Worm (Caenorhabditis elegans) whole organism, L4 larva: ENCODE data around the gene cec-3.

Experiments
- hlh-30 ChIP-seq: sonication (generic microtip); optimal IDR thresholded peaks from 2 replicates; lab custom pipeline; 2017; ENCODE audit warnings: antibody characterized with exemption, mild to moderate bottlenecking, missing genetic modification characterization, missing compliant biosample characterization; ENCODE audit not compliant: insufficient read depth
- mdl-1 ChIP-seq, 2 experiments: fragments of 150-350 bp in 1 of 2; sonication (generic microtip) in 1 of 2; optimal IDR thresholded peaks; 2 replicates each; lab custom pipeline; 2014 to 2017; ENCODE audit warnings: missing biosample characterization in 2 of 2, missing genetic modification characterization in 2 of 2
- unc-62 ChIP-seq, 3 experiments: fragments of 150-350 bp in 1 of 3; sonication (generic microtip); optimal IDR thresholded peaks in 2 of 3; peaks in 1 of 3; 1 replicate in 1 of 3; 2 replicates in 2 of 3; lab custom pipeline; 2014 to 2017; ENCODE audit warnings: missing biosample characterization in 3 of 3, missing genetic modification characterization in 3 of 3, missing genetic modification reagents in 3 of 3, missing genotype in 1 of 3

ce11 chrII:7845571-7846236 is 11.7 kb downstream of the cec-3 start, which contains the start of gene T09A5.4:
- TF ChIP-seq hlh-30 (tag; lab: Kevin White, UChicago) (no peak), unc-62 (GFP tag; optimal IDR thresholded peaks at IDR 0.05 in 1 of 2; lab: Kevin White, UChicago) (peak in 1 of 2 experiments; percentile 92), unc-62 (tag; optimal IDR thresholded peaks at IDR 0.05; lab: Kevin White, UChicago) (no peak), mdl-1 (tag; optimal IDR thresholded peaks at IDR 0.05; lab: Kevin White, UChicago) (no peak)
